Worm (Caenorhabditis elegans) whole organism, L4 larva: ENCODE data around the gene atg-16.2.
A peak's percentile ranks its signal among the peaks of the same experiment; 100 is the strongest.

Experiments used
- D1046.2 ChIP-seq: fragments of 200-800 bp; sonication (Bioruptor generic); IDR thresholded peaks from 2 replicates; pipeline ENCODE4 v1.3.6; 2022; ENCODE audit warnings: missing genetic modification characterization, missing compliant biosample characterization
- F37D6.2 ChIP-seq: sonication (generic microtip); optimal IDR thresholded peaks from 2 replicates; lab custom pipeline; 2016; ENCODE audit warnings: mild to moderate bottlenecking, missing genetic modification characterization, missing compliant biosample characterization
- T20F7.1 ChIP-seq: fragments of 200-800 bp; sonication (Bioruptor generic); optimal IDR thresholded peaks from 2 replicates; lab custom pipeline; 2018; ENCODE audit warnings: mild to moderate bottlenecking, missing genetic modification characterization, missing compliant biosample characterization
- T26A8.4 ChIP-seq: fragments of 200-800 bp; sonication (Bioruptor generic); IDR thresholded peaks from 2 replicates; pipeline ENCODE4 v1.3.6; 2022; ENCODE audit warnings: missing genetic modification characterization, missing compliant biosample characterization
- Y5F2A.4 ChIP-seq: fragments of 200-800 bp; sonication (Bioruptor generic); optimal IDR thresholded peaks from 2 replicates; lab custom pipeline; 2018; ENCODE audit warnings: mild to moderate bottlenecking, missing genetic modification characterization, missing compliant biosample characterization
- ZK337.2 ChIP-seq: fragments of 200-800 bp; sonication (Bioruptor generic); IDR thresholded peaks from 2 replicates; pipeline ENCODE4 v1.3.6; 2022; ENCODE audit warnings: missing genetic modification reagents, missing genetic modification characterization, missing compliant biosample characterization
- ceh-20 ChIP-seq: fragments of 200-800 bp; sonication (Bioruptor generic); IDR thresholded peaks from 2 replicates; pipeline ENCODE4 v1.3.6; 2022; ENCODE audit warnings: missing genetic modification reagents, missing genetic modification characterization, missing compliant biosample characterization
- ces-1 ChIP-seq: fragments of 150-350 bp; sonication (generic microtip); optimal IDR thresholded peaks from 4 replicates; lab custom pipeline; 2014; ENCODE audit warnings: missing biosample characterization, missing genetic modification reagents, missing genetic modification characterization
- daf-12 ChIP-seq: fragments of 150-350 bp; optimal IDR thresholded peaks from 2 replicates; lab custom pipeline; 2014; ENCODE audit warnings: missing biosample characterization, missing genetic modification reagents, missing genetic modification characterization
- daf-8 ChIP-seq: fragments of 200-800 bp; sonication (Bioruptor generic); IDR thresholded peaks from 2 replicates; pipeline ENCODE4 v1.3.6; 2022; ENCODE audit warnings: missing genetic modification characterization, missing compliant biosample characterization
- dmd-8 ChIP-seq: fragments of 200-800 bp; sonication (Bioruptor generic); IDR thresholded peaks from 2 replicates; pipeline ENCODE4 v1.3.6; 2022; ENCODE audit warnings: missing genetic modification characterization, missing compliant biosample characterization
- dpl-1 ChIP-seq: fragments of 150-350 bp; optimal IDR thresholded peaks from 2 replicates; lab custom pipeline; 2014; ENCODE audit warnings: missing biosample characterization, missing genetic modification reagents, missing genetic modification characterization
- dve-1 ChIP-seq: sonication (generic microtip); optimal IDR thresholded peaks from 2 replicates; lab custom pipeline; 2017; ENCODE audit warnings: antibody characterized with exemption, mild to moderate bottlenecking, missing genetic modification characterization, missing compliant biosample characterization; ENCODE audit not compliant: insufficient read depth
- egl-27 ChIP-seq: sonication (generic microtip); optimal IDR thresholded peaks from 3 replicates; lab custom pipeline; 2017; ENCODE audit warnings: missing biosample characterization, missing genetic modification reagents, missing genetic modification characterization
- egl-43 ChIP-seq: fragments of 200-800 bp; sonication (Bioruptor generic); IDR thresholded peaks from 2 replicates; pipeline ENCODE4 v1.3.6; 2022; ENCODE audit warnings: missing genetic modification reagents, missing genetic modification characterization, missing compliant biosample characterization
- fkh-10 ChIP-seq: fragments of 150-350 bp; optimal IDR thresholded peaks from 2 replicates; lab custom pipeline; 2014; ENCODE audit warnings: missing biosample characterization, missing genetic modification reagents, missing genetic modification characterization
- gei-8 ChIP-seq: fragments of 200-800 bp; sonication (Bioruptor generic); optimal IDR thresholded peaks from 2 replicates; lab custom pipeline; 2018; ENCODE audit warnings: mild to moderate bottlenecking, missing genetic modification characterization, missing compliant biosample characterization
- hlh-11 ChIP-seq: fragments of 200-800 bp; sonication (Bioruptor generic); optimal IDR thresholded peaks from 2 replicates; lab custom pipeline; 2018; ENCODE audit warnings: mild to moderate bottlenecking, missing genetic modification characterization, missing compliant biosample characterization
- hlh-30 ChIP-seq: sonication (generic microtip); optimal IDR thresholded peaks from 2 replicates; lab custom pipeline; 2017; ENCODE audit warnings: antibody characterized with exemption, mild to moderate bottlenecking, missing genetic modification characterization, missing compliant biosample characterization; ENCODE audit not compliant: insufficient read depth
- hmg-1.1 ChIP-seq: fragments of 200-800 bp; sonication (Bioruptor generic); IDR thresholded peaks from 2 replicates; pipeline ENCODE4 v1.3.6; 2022; ENCODE audit warnings: missing genetic modification reagents, missing genetic modification characterization, missing compliant biosample characterization
- lin-39 ChIP-seq: fragments of 150-350 bp; optimal IDR thresholded peaks from 2 replicates; lab custom pipeline; 2014; ENCODE audit warnings: missing biosample characterization, missing genetic modification reagents, missing genetic modification characterization
- lir-3 ChIP-seq: sonication (generic microtip); optimal IDR thresholded peaks from 2 replicates; lab custom pipeline; 2016; ENCODE audit warnings: mild to moderate bottlenecking, missing genetic modification characterization, missing compliant biosample characterization
- lsy-2 ChIP-seq, 2 experiments: fragments of 150-350 bp in 1 of 2; sonication (generic microtip) in 1 of 2; optimal IDR thresholded peaks; 2 replicates each; lab custom pipeline; 2014 to 2017; ENCODE audit warnings: missing biosample characterization in 2 of 2, missing genetic modification characterization in 2 of 2
- madf-5 ChIP-seq, 2 experiments: fragments of 200-800 bp; sonication (Bioruptor generic); IDR thresholded peaks; 2 replicates each; pipeline ENCODE4 v1.3.6; 2022; ENCODE audit warnings: missing compliant biosample characterization in 2 of 2, missing genetic modification characterization in 2 of 2
- mdl-1 ChIP-seq, 2 experiments: fragments of 150-350 bp in 1 of 2; sonication (generic microtip) in 1 of 2; optimal IDR thresholded peaks; 2 replicates each; lab custom pipeline; 2014 to 2017; ENCODE audit warnings: missing biosample characterization in 2 of 2, missing genetic modification characterization in 2 of 2
- mep-1 ChIP-seq: fragments of 150-350 bp; sonication (generic microtip); optimal IDR thresholded peaks from 3 replicates; lab custom pipeline; 2014; ENCODE audit warnings: missing biosample characterization, missing genetic modification characterization
- mes-2 ChIP-seq: sonication (generic microtip); optimal IDR thresholded peaks from 2 replicates; lab custom pipeline; 2016; ENCODE audit warnings: missing genotype, mild to moderate bottlenecking, missing genetic modification characterization, missing compliant biosample characterization; ENCODE audit not compliant: poor library complexity, severe bottlenecking
- mxl-3 ChIP-seq: fragments of 200-800 bp; sonication (Bioruptor generic); optimal IDR thresholded peaks from 2 replicates; lab custom pipeline; 2018; ENCODE audit warnings: mild to moderate bottlenecking, missing genetic modification characterization, missing compliant biosample characterization
- nhr-102 ChIP-seq: sonication (generic microtip); optimal IDR thresholded peaks from 2 replicates; lab custom pipeline; 2016; ENCODE audit warnings: mild to moderate bottlenecking, missing genetic modification characterization, moderate library complexity, missing compliant biosample characterization
- nhr-28 ChIP-seq: fragments of 150-350 bp; optimal IDR thresholded peaks from 2 replicates; lab custom pipeline; 2014; ENCODE audit warnings: missing biosample characterization, missing genetic modification characterization
- nhr-41 ChIP-seq: fragments of 200-800 bp; sonication (Bioruptor generic); IDR thresholded peaks from 2 replicates; pipeline ENCODE4 v1.3.6; 2022; ENCODE audit warnings: missing genetic modification reagents, missing genetic modification characterization, missing compliant biosample characterization
- nhr-42 ChIP-seq: fragments of 200-800 bp; sonication (Bioruptor generic); IDR thresholded peaks from 2 replicates; pipeline ENCODE4 v1.3.6; 2022; ENCODE audit warnings: missing genetic modification characterization, missing compliant biosample characterization
- nhr-77 ChIP-seq: fragments of 150-350 bp; optimal IDR thresholded peaks from 2 replicates; lab custom pipeline; 2014; ENCODE audit warnings: missing biosample characterization, missing genetic modification characterization
- php-3 ChIP-seq: fragments of 200-800 bp; sonication (Bioruptor generic); IDR thresholded peaks from 2 replicates; pipeline ENCODE4 v1.3.6; 2022; ENCODE audit warnings: missing genetic modification reagents, missing genetic modification characterization, missing compliant biosample characterization
- pqm-1 ChIP-seq: sonication (generic microtip); optimal IDR thresholded peaks from 2 replicates; lab custom pipeline; 2017; ENCODE audit warnings: missing biosample characterization, missing genetic modification characterization
- rbr-2 ChIP-seq: sonication (generic microtip); optimal IDR thresholded peaks from 2 replicates; lab custom pipeline; 2016; ENCODE audit warnings: missing genotype, missing genetic modification characterization, missing compliant biosample characterization
- saeg-2 ChIP-seq: fragments of 200-800 bp; sonication (Bioruptor generic); IDR thresholded peaks from 2 replicates; pipeline ENCODE4 v1.3.6; 2022; ENCODE audit warnings: missing genetic modification reagents, missing genetic modification characterization, missing compliant biosample characterization
- sdz-12 ChIP-seq: fragments of 200-800 bp; sonication (Bioruptor generic); optimal IDR thresholded peaks from 2 replicates; lab custom pipeline; 2018; ENCODE audit warnings: mild to moderate bottlenecking, missing genetic modification characterization, missing compliant biosample characterization
- set-16 ChIP-seq: fragments of 200-800 bp; sonication (Bioruptor generic); IDR thresholded peaks from 2 replicates; pipeline ENCODE4 v1.3.6; 2022; ENCODE audit warnings: missing genetic modification reagents, missing genetic modification characterization, missing compliant biosample characterization
- skn-1 ChIP-seq: fragments of 150-350 bp; optimal IDR thresholded peaks from 2 replicates; lab custom pipeline; 2014; ENCODE audit warnings: missing biosample characterization, missing genetic modification characterization
- snpc-1.2 ChIP-seq: fragments of 200-800 bp; sonication (Bioruptor generic); IDR thresholded peaks from 2 replicates; pipeline ENCODE4 v1.3.6; 2022; ENCODE audit warnings: missing genetic modification reagents, missing genetic modification characterization, missing compliant biosample characterization
- tag-97 ChIP-seq: fragments of 200-800 bp; sonication (Bioruptor generic); IDR thresholded peaks from 2 replicates; pipeline ENCODE4 v1.3.6; 2022; ENCODE audit warnings: missing genetic modification characterization, missing compliant biosample characterization
- tra-1 ChIP-seq: fragments of 200-800 bp; sonication (Bioruptor generic); IDR thresholded peaks from 2 replicates; pipeline ENCODE4 v1.3.6; 2022; ENCODE audit warnings: missing genetic modification reagents, missing genetic modification characterization, missing compliant biosample characterization
- unc-130 ChIP-seq: sonication (generic microtip); optimal IDR thresholded peaks from 2 replicates; lab custom pipeline; 2016; ENCODE audit warnings: missing genetic modification reagents, missing genetic modification characterization, missing compliant biosample characterization
- unc-39 ChIP-seq: sonication (generic microtip); optimal IDR thresholded peaks from 2 replicates; lab custom pipeline; 2017; ENCODE audit warnings: missing biosample characterization, missing genetic modification characterization
- unc-62 ChIP-seq, 3 experiments: fragments of 150-350 bp in 1 of 3; sonication (generic microtip); optimal IDR thresholded peaks in 2 of 3; peaks in 1 of 3; 1 replicate in 1 of 3; 2 replicates in 2 of 3; lab custom pipeline; 2014 to 2017; ENCODE audit warnings: missing biosample characterization in 3 of 3, missing genetic modification characterization in 3 of 3, missing genetic modification reagents in 3 of 3, missing genotype in 1 of 3
- vab-7 ChIP-seq: fragments of 200-800 bp; sonication (Bioruptor generic); IDR thresholded peaks from 2 replicates; pipeline ENCODE4 v1.3.6; 2022; ENCODE audit warnings: missing genetic modification reagents, missing genetic modification characterization, missing compliant biosample characterization
- zag-1 ChIP-seq: fragments of 150-350 bp; optimal IDR thresholded peaks from 2 replicates; lab custom pipeline; 2014; ENCODE audit warnings: missing biosample characterization, missing genetic modification characterization
- zfp-2 ChIP-seq: sonication (generic microtip); optimal IDR thresholded peaks from 2 replicates; lab custom pipeline; 2016; ENCODE audit warnings: mild to moderate bottlenecking, missing genetic modification characterization, missing compliant biosample characterization
- zip-2 ChIP-seq: fragments of 150-350 bp; optimal IDR thresholded peaks from 2 replicates; lab custom pipeline; 2014; ENCODE audit warnings: missing biosample characterization, missing genetic modification characterization

atg-16.2 gene

DNA sequence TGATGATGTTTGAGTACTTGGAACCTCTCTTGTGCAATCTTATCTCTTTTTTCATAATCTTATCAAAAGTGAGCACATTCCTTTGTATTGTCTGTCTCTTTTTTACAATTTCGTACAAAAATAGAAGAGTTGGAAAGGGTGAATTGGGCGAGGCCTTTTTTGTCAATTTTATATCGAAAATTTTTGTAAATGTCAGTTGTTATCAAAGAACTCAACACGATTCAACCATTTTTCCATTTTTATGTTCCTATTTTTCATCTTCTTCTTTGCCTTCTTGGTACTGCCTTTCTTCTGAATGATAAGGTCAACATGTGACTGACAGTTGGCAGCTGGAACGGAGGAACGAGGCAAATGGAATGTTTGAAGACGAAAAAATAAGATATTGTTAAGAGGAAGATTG, 39.4 kb downstream of the atg-16.2 start (continued):
- TF ChIP-seq hmg-1.1 (no peak), zfp-2 (tag; lab: Kevin White, UChicago) (no peak), nhr-41 (0 out of 2 replicates have a peak, but pooled peaks have one; percentile 28), hlh-30 (tag; lab: Kevin White, UChicago) (peak; percentile 24), sdz-12 (GFP tag; lab: Kevin White, UChicago) (no peak), pqm-1 (tag; lab: Kevin White, UChicago) (peak; percentile 93), fkh-10 (GFP tag; lab: Kevin White, UChicago) (no peak), unc-39 (tag; lab: Kevin White, UChicago) (no peak), mep-1 (tag; lab: Kevin White, UChicago) (peak; percentile 17), snpc-1.2 (GFP tag; lab: Robert Waterston, UW) (no peak), unc-62 (GFP tag; optimal IDR thresholded peaks at IDR 0.05 in 1 of 2; lab: Kevin White, UChicago) (peak; percentile 37 to 62), unc-62 (tag; optimal IDR thresholded peaks at IDR 0.05; lab: Kevin White, UChicago) (no peak), unc-130 (GFP tag; lab: Kevin White, UChicago) (no peak), madf-5 (GFP tag; IDR thresholded peaks at IDR 0.05; lab: Robert Waterston, UW) (no peak), mdl-1 (tag; optimal IDR thresholded peaks at IDR 0.05; lab: Kevin White, UChicago) (peak in 1 of 2 experiments; percentile 63), egl-27 (tag; lab: Kevin White, UChicago) (no peak), gei-8 (GFP tag; lab: Kevin White, UChicago) (no peak), mxl-3 (GFP tag; lab: Kevin White, UChicago) (peak; percentile 80), lsy-2 (tag; optimal IDR thresholded peaks at IDR 0.05; lab: Kevin White, UChicago) (no peak), tag-97 (GFP tag; lab: Robert Waterston, UW) (no peak), skn-1 (tag; lab: Kevin White, UChicago) (no peak), hlh-11 (tag; lab: Kevin White, UChicago) (peak; percentile 86), dpl-1 (no peak), dmd-8 (GFP tag; lab: Robert Waterston, UW) (no peak), rbr-2 (tag; lab: Kevin White, UChicago) (no peak), zag-1 (tag; lab: Kevin White, UChicago) (no peak), nhr-102 (peak; percentile 51), D1046.2 (no peak), F37D6.2 (tag; lab: Kevin White, UChicago) (no peak), dve-1 (tag; lab: Kevin White, UChicago) (peak; percentile 89), nhr-77 (tag; lab: Kevin White, UChicago) (peak; percentile 85), ceh-20 (GFP tag; lab: Robert Waterston, UW) (peak; percentile 51; the same call in 1 of the 2 replicates), ces-1 (GFP tag; lab: Kevin White, UChicago) (no peak), T20F7.1 (peak; percentile 52), vab-7 (GFP tag; lab: Robert Waterston, UW) (no peak), nhr-28 (peak; percentile 77), egl-43 (GFP tag; lab: Robert Waterston, UW) (no peak), nhr-42 (GFP tag; lab: Robert Waterston, UW) (no peak), daf-12 (tag; lab: Kevin White, UChicago) (no peak), saeg-2 (GFP tag; lab: Robert Waterston, UW) (0 out of 2 replicates have a peak, but pooled peaks have one; percentile 15), tra-1 (0 out of 2 replicates have a peak, but pooled peaks have one; percentile 17), lin-39 (tag; lab: Kevin White, UChicago) (no peak), ZK337.2 (GFP tag; lab: Robert Waterston, UW) (no peak), php-3 (peak; percentile 87), T26A8.4 (GFP tag; lab: Robert Waterston, UW) (no peak), daf-8 (GFP tag; lab: Robert Waterston, UW) (no peak), set-16 (GFP tag; lab: Robert Waterston, UW) (no peak), zip-2 (tag; lab: Kevin White, UChicago) (peak; percentile 22), Y5F2A.4 (GFP tag; lab: Kevin White, UChicago) (no peak), lir-3 (no peak), mes-2 (no peak)
- TF ChIP-seq, all 104 proteins: peak for 22
